Fruit fly (Drosophila melanogaster): ENCODE measurements around the gene CG7120.

DNA sequence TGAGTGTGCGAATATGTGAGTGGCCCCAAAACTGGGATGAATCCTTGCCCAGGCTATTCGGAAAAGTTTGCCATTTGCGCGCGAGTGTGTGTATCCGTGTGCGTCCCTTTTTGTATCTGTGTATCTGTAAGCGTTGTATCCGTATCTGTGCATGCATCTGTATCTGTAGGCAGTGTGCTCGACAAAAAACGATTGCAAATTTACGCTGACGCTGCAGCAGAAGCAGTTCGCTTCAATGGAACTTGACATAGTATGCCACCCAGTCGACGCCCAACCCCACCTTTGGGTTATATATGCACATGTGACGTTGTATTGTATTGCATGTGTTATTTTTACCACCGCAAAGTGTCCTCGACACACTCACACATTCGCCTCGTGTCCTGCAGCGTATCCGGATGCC is 387 bp downstream of the CG7120 start:
- TF ChIP-seq Myc (optimal IDR thresholded peaks at IDR 0.05) (no peak), h (optimal IDR thresholded peaks at IDR 0.05) (no peak), insv (optimal IDR thresholded peaks at IDR 0.05) (no peak), psq (optimal IDR thresholded peaks at IDR 0.05) (no peak)

Measured in Kc167 (cell line).